Worm (Caenorhabditis elegans) whole organism, mixed stage, embryonic: Measurements from ENCODE around the gene B0218.7.

ENCODE experiments used
- M03D4.4 ChIP-seq: sonication (generic microtip); optimal IDR thresholded peaks from 2 replicates; lab custom pipeline; 2017; ENCODE audit warnings: mild to moderate bottlenecking, missing genetic modification characterization, missing compliant biosample characterization
- bed-3 ChIP-seq: fragments of 200-800 bp; sonication (Bioruptor generic); optimal IDR thresholded peaks from 3 replicates; lab custom pipeline; 2018; ENCODE audit warnings: mild to moderate bottlenecking, missing genetic modification characterization, moderate library complexity, missing compliant biosample characterization
- blmp-1 ChIP-seq: fragments of 150-350 bp; optimal IDR thresholded peaks from 2 replicates; lab custom pipeline; 2014; ENCODE audit warnings: missing biosample characterization, missing genetic modification characterization
- ceh-39 ChIP-seq: fragments of 150-350 bp; optimal IDR thresholded peaks from 2 replicates; lab custom pipeline; 2014; ENCODE audit warnings: missing biosample characterization, missing genetic modification characterization
- ceh-43 ChIP-seq: fragments of 200-800 bp; sonication (Bioruptor generic); optimal IDR thresholded peaks from 2 replicates; lab custom pipeline; 2018; ENCODE audit warnings: mild to moderate bottlenecking, missing genetic modification characterization, moderate library complexity, missing compliant biosample characterization
- ceh-83 ChIP-seq: fragments of 200-800 bp; sonication (Bioruptor generic); optimal IDR thresholded peaks from 2 replicates; lab custom pipeline; 2018; ENCODE audit warnings: mild to moderate bottlenecking, missing genetic modification characterization, missing compliant biosample characterization
- ces-1 ChIP-seq: fragments of 150-350 bp; optimal IDR thresholded peaks from 2 replicates; lab custom pipeline; 2014; ENCODE audit warnings: missing biosample characterization, missing genetic modification reagents, missing genetic modification characterization
- cnd-1 ChIP-seq: fragments of 200-800 bp; sonication (Bioruptor generic); optimal IDR thresholded peaks from 2 replicates; lab custom pipeline; 2018; ENCODE audit warnings: mild to moderate bottlenecking, missing genetic modification characterization, missing compliant biosample characterization
- drap-1 ChIP-seq: fragments of 200-800 bp; sonication (Bioruptor generic); optimal IDR thresholded peaks from 3 replicates; lab custom pipeline; 2018; ENCODE audit warnings: mild to moderate bottlenecking, missing genetic modification characterization, missing compliant biosample characterization
- elt-1 ChIP-seq: sonication (generic microtip); optimal IDR thresholded peaks from 2 replicates; lab custom pipeline; 2017; ENCODE audit warnings: missing genetic modification characterization, mild to moderate bottlenecking, missing compliant biosample characterization, antibody characterized with exemption, moderate library complexity, borderline replicate concordance; ENCODE audit not compliant: insufficient read depth
- elt-3 ChIP-seq: fragments of 150-350 bp; optimal IDR thresholded peaks from 2 replicates; lab custom pipeline; 2014; ENCODE audit warnings: missing biosample characterization, missing genetic modification characterization
- flh-1 ChIP-seq: fragments of 200-800 bp; sonication (Bioruptor generic); optimal IDR thresholded peaks from 2 replicates; lab custom pipeline; 2018; ENCODE audit warnings: mild to moderate bottlenecking, missing genetic modification characterization, moderate library complexity, missing compliant biosample characterization
- ham-2 ChIP-seq: fragments of 200-800 bp; sonication (Bioruptor generic); optimal IDR thresholded peaks from 2 replicates; lab custom pipeline; 2018; ENCODE audit warnings: mild to moderate bottlenecking, missing genetic modification characterization, missing compliant biosample characterization
- hlh-1 ChIP-seq: fragments of 150-350 bp; optimal IDR thresholded peaks from 2 replicates; lab custom pipeline; 2014; ENCODE audit warnings: missing biosample characterization, missing genetic modification reagents, missing genetic modification characterization
- lin-13 ChIP-seq: fragments of 150-350 bp; optimal IDR thresholded peaks from 2 replicates; lab custom pipeline; 2014; ENCODE audit warnings: missing biosample characterization, missing genetic modification characterization
- lsy-2 ChIP-seq: fragments of 150-350 bp; optimal IDR thresholded peaks from 2 replicates; lab custom pipeline; 2014; ENCODE audit warnings: missing biosample characterization, missing genetic modification characterization
- mab-5 ChIP-seq: fragments of 150-350 bp; optimal IDR thresholded peaks from 2 replicates; lab custom pipeline; 2014; ENCODE audit warnings: missing biosample characterization, missing genetic modification characterization
- mls-2 ChIP-seq: sonication (generic microtip); optimal IDR thresholded peaks from 2 replicates; lab custom pipeline; 2016; ENCODE audit warnings: mild to moderate bottlenecking, missing genetic modification characterization, moderate library complexity, missing compliant biosample characterization
- nhr-12 ChIP-seq: fragments of 150-350 bp; optimal IDR thresholded peaks from 2 replicates; lab custom pipeline; 2014; ENCODE audit warnings: missing biosample characterization, missing genetic modification characterization
- nhr-2 ChIP-seq: fragments of 150-350 bp; optimal IDR thresholded peaks from 2 replicates; lab custom pipeline; 2014; ENCODE audit warnings: missing biosample characterization, missing genetic modification characterization
- nhr-237 ChIP-seq: fragments of 150-350 bp; optimal IDR thresholded peaks from 2 replicates; lab custom pipeline; 2014; ENCODE audit warnings: missing biosample characterization, missing genetic modification characterization
- nhr-28 ChIP-seq: fragments of 150-350 bp; optimal IDR thresholded peaks from 2 replicates; lab custom pipeline; 2014; ENCODE audit warnings: missing biosample characterization, missing genetic modification characterization
- nhr-76 ChIP-seq: sonication (generic microtip); optimal IDR thresholded peaks from 2 replicates; lab custom pipeline; 2017; ENCODE audit warnings: missing biosample characterization, missing genetic modification characterization
- pha-4 ChIP-seq: fragments of 150-350 bp; optimal IDR thresholded peaks from 2 replicates; lab custom pipeline; 2018; ENCODE audit warnings: missing biosample characterization, missing genetic modification reagents, missing genetic modification characterization
- sem-2 ChIP-seq: fragments of 200-800 bp; sonication (Bioruptor generic); optimal IDR thresholded peaks from 2 replicates; lab custom pipeline; 2018; ENCODE audit warnings: mild to moderate bottlenecking, missing genetic modification characterization, missing compliant biosample characterization
- snpc-4 ChIP-seq: fragments of 150-350 bp; optimal IDR thresholded peaks from 2 replicates; lab custom pipeline; 2014; ENCODE audit warnings: missing biosample characterization, missing genetic modification characterization
- sptf-1 ChIP-seq: sonication (generic microtip); optimal IDR thresholded peaks from 2 replicates; lab custom pipeline; 2017; ENCODE audit warnings: mild to moderate bottlenecking, missing genetic modification characterization, moderate library complexity, missing compliant biosample characterization
- tbx-8 ChIP-seq: fragments of 200-800 bp; sonication (Bioruptor generic); optimal IDR thresholded peaks from 2 replicates; lab custom pipeline; 2018; ENCODE audit warnings: mild to moderate bottlenecking, missing genetic modification characterization, moderate library complexity, missing compliant biosample characterization
- unc-120 ChIP-seq: sonication (generic microtip); optimal IDR thresholded peaks from 2 replicates; lab custom pipeline; 2017; ENCODE audit warnings: missing genetic modification characterization, missing compliant biosample characterization; ENCODE audit not compliant: poor library complexity, severe bottlenecking
- unc-39 ChIP-seq: fragments of 150-350 bp; optimal IDR thresholded peaks from 2 replicates; lab custom pipeline; 2014; ENCODE audit warnings: missing biosample characterization, missing genetic modification characterization
- unc-62 ChIP-seq: fragments of 150-350 bp; optimal IDR thresholded peaks from 2 replicates; lab custom pipeline; 2014; ENCODE audit warnings: missing biosample characterization, missing genetic modification reagents, missing genetic modification characterization
- zip-8 ChIP-seq: fragments of 150-350 bp; optimal IDR thresholded peaks from 2 replicates; lab custom pipeline; 2014; ENCODE audit warnings: missing biosample characterization, missing genetic modification characterization
- ztf-11 ChIP-seq: fragments of 150-350 bp; optimal IDR thresholded peaks from 2 replicates; lab custom pipeline; 2014; ENCODE audit warnings: missing biosample characterization, missing genetic modification characterization

Gene B0218.7

ce11 chrIV:8198851-8199250, 33.0 kb upstream of the B0218.7 start, which contains the start of gene wsp-1:
TSS of gene wsp-1 (minus strand) at chrIV:8198951.
- TF ChIP-seq mab-5 (tag; lab: Kevin White, UChicago), result no peak
- no peak for TF ChIP-seq nhr-237 (tag; lab: Kevin White, UChicago)
- no peak for TF ChIP-seq unc-62 (GFP tag; lab: Kevin White, UChicago)
- TF ChIP-seq flh-1 (GFP tag; lab: Kevin White, UChicago), result no peak
- no peak for TF ChIP-seq nhr-2 (tag; lab: Kevin White, UChicago)
- TF ChIP-seq snpc-4, result no peak
- no peak for TF ChIP-seq nhr-76 (tag; lab: Kevin White, UChicago)
- TF ChIP-seq nhr-12 (tag; lab: Kevin White, UChicago), result no peak
- no peak for TF ChIP-seq drap-1 (GFP tag; lab: Kevin White, UChicago)
- no peak for TF ChIP-seq unc-120 (tag; lab: Kevin White, UChicago)
- TF ChIP-seq tbx-8, result no peak
- TF ChIP-seq elt-3, result no peak
- no peak for TF ChIP-seq ces-1 (GFP tag; lab: Kevin White, UChicago)
- no peak for TF ChIP-seq ztf-11 (tag; lab: Kevin White, UChicago)

DNA sequence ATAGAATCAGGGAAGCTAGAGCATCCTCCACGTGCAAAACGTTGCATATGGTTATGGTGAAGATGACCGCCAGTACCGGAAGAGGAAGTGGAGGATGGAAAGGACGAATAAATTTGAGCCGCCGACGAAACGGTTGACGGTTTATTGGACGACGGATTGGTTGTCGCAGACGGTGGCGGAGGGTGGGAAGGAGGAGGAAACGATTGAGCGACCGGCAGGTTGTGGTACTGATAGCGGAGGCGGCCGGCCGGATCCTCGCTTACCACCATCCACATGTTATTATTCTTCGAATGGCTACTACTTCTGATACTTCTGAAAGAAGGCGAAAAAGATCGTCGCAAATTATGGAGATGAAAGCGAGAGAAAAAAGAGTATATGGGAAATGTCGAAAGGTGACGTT, 27.0 kb upstream of the B0218.7 start:
- TF ChIP-seq hlh-1 (tag; lab: Kevin White, UChicago), result no peak
- TF ChIP-seq lin-13 (tag; lab: Kevin White, UChicago), result no peak
- no peak for TF ChIP-seq lsy-2
- TF ChIP-seq elt-1 (tag; lab: Kevin White, UChicago), result no peak
- TF ChIP-seq drap-1 (GFP tag; lab: Kevin White, UChicago), result no peak
- no peak for TF ChIP-seq flh-1 (GFP tag; lab: Kevin White, UChicago)
- TF ChIP-seq unc-62 (GFP tag; lab: Kevin White, UChicago), result no peak
- no peak for TF ChIP-seq mls-2
- TF ChIP-seq ceh-43 (GFP tag; lab: Kevin White, UChicago), result no peak
- no peak for TF ChIP-seq M03D4.4 (tag; lab: Kevin White, UChicago)
- TF ChIP-seq tbx-8, result no peak
- TF ChIP-seq sem-2 (GFP tag; lab: Kevin White, UChicago), result no peak
- TF ChIP-seq ztf-11 (tag; lab: Kevin White, UChicago), result no peak
- TF ChIP-seq ceh-39 (tag; lab: Kevin White, UChicago), result no peak
- TF ChIP-seq pha-4 (tag; lab: Kevin White, UChicago), result no peak
- TF ChIP-seq mab-5 (tag; lab: Kevin White, UChicago), result no peak
- no peak for TF ChIP-seq bed-3 (GFP tag; lab: Kevin White, UChicago)
- TF ChIP-seq nhr-237 (tag; lab: Kevin White, UChicago), result no peak
- TF ChIP-seq zip-8 (tag; lab: Kevin White, UChicago), result no peak
- TF ChIP-seq nhr-76 (tag; lab: Kevin White, UChicago), result no peak

- TF ChIP-seq sem-2 (GFP tag; lab: Kevin White, UChicago) (no peak), nhr-2 (tag; lab: Kevin White, UChicago) (no peak), cnd-1 (tag; lab: Kevin White, UChicago) (no peak), nhr-237 (tag; lab: Kevin White, UChicago) (no peak), ceh-83 (no peak), mls-2 (no peak), ces-1 (GFP tag; lab: Kevin White, UChicago) (no peak), unc-39 (tag; lab: Kevin White, UChicago) (no peak), elt-1 (tag; lab: Kevin White, UChicago) (no peak), elt-3 (no peak), sptf-1 (no peak), ceh-39 (tag; lab: Kevin White, UChicago) (no peak), nhr-12 (tag; lab: Kevin White, UChicago) (no peak), drap-1 (GFP tag; lab: Kevin White, UChicago) (no peak), M03D4.4 (tag; lab: Kevin White, UChicago) (no peak), unc-120 (tag; lab: Kevin White, UChicago) (no peak), hlh-1 (tag; lab: Kevin White, UChicago) (no peak)
Observed at ce11 chrIV:8189667-8190066, 23.8 kb upstream of the B0218.7 start.

ce11 chrIV:8188421-8189112, 22.7 kb upstream of the B0218.7 start:
- TF ChIP-seq hlh-1 (tag; lab: Kevin White, UChicago) (no peak), nhr-76 (tag; lab: Kevin White, UChicago) (no peak), nhr-28 (tag; lab: Kevin White, UChicago) (no peak), blmp-1 (tag; lab: Kevin White, UChicago) (no peak), elt-1 (tag; lab: Kevin White, UChicago) (no peak), pha-4 (tag; lab: Kevin White, UChicago) (no peak), ham-2 (no peak), ces-1 (GFP tag; lab: Kevin White, UChicago) (no peak), ceh-39 (tag; lab: Kevin White, UChicago) (no peak), drap-1 (GFP tag; lab: Kevin White, UChicago) (no peak), ceh-83 (no peak), snpc-4 (no peak), nhr-12 (tag; lab: Kevin White, UChicago) (no peak), unc-120 (tag; lab: Kevin White, UChicago) (no peak), sptf-1 (no peak)
- TF ChIP-seq, all 35 proteins: peak for 0
